Fruit fly (Drosophila melanogaster): ENCODE results near the gene CG4098.

CG4098 gene

dm6 chr3L:16640509-16641068 is 31.4 kb upstream of the CG4098 start:
- no peak for TF ChIP-seq h (optimal IDR thresholded peaks at IDR 0.05)

- TF ChIP-seq h (optimal IDR thresholded peaks at IDR 0.05) (no peak), Sin3A (optimal IDR thresholded peaks at IDR 0.05) (no peak), insv (optimal IDR thresholded peaks at IDR 0.05) (no peak), ttk (optimal IDR thresholded peaks at IDR 0.05) (no peak), Myc (optimal IDR thresholded peaks at IDR 0.05) (no peak), psq (optimal IDR thresholded peaks at IDR 0.05) (no peak)
Measured at dm6 chr3L:16638639-16639388, 29.7 kb upstream of the CG4098 start.

dm6 chr3L:16635566-16636210 is 26.5 kb upstream of the CG4098 start:
- no peak for TF ChIP-seq ttk (optimal IDR thresholded peaks at IDR 0.05)
- TF ChIP-seq h (optimal IDR thresholded peaks at IDR 0.05): no peak
- TF ChIP-seq Myc (optimal IDR thresholded peaks at IDR 0.05): no peak
- no peak for TF ChIP-seq psq (optimal IDR thresholded peaks at IDR 0.05)
- TF ChIP-seq insv (optimal IDR thresholded peaks at IDR 0.05): no peak
- TF ChIP-seq Sin3A (optimal IDR thresholded peaks at IDR 0.05): no peak

dm6 chr3L:16634529-16634928 is 25.4 kb upstream of the CG4098 start:
- no peak for TF ChIP-seq Myc (optimal IDR thresholded peaks at IDR 0.05)

- no peak for TF ChIP-seq insv (optimal IDR thresholded peaks at IDR 0.05)
- no peak for TF ChIP-seq Sin3A (optimal IDR thresholded peaks at IDR 0.05)
- TF ChIP-seq Myc (optimal IDR thresholded peaks at IDR 0.05): no peak
- no peak for TF ChIP-seq psq (optimal IDR thresholded peaks at IDR 0.05)
- no peak for TF ChIP-seq h (optimal IDR thresholded peaks at IDR 0.05)
- no peak for TF ChIP-seq ttk (optimal IDR thresholded peaks at IDR 0.05)
Measured at dm6 chr3L:16634091-16634490, 24.9 kb upstream of the CG4098 start.

- TF ChIP-seq ttk (optimal IDR thresholded peaks at IDR 0.05): no peak
- no peak for TF ChIP-seq Myc (optimal IDR thresholded peaks at IDR 0.05)
Measured at dm6 chr3L:16631844-16632537, 22.8 kb upstream of the CG4098 start.

dm6 chr3L:16629793-16630192 is 20.6 kb upstream of the CG4098 start:
- TF ChIP-seq Sin3A (optimal IDR thresholded peaks at IDR 0.05) (no peak), psq (optimal IDR thresholded peaks at IDR 0.05) (no peak), insv (optimal IDR thresholded peaks at IDR 0.05) (no peak), Myc (optimal IDR thresholded peaks at IDR 0.05) (no peak), h (optimal IDR thresholded peaks at IDR 0.05) (no peak), ttk (optimal IDR thresholded peaks at IDR 0.05) (no peak)

dm6 chr3L:16626199-16626598 is 17.1 kb upstream of the CG4098 start:
- TF ChIP-seq h (optimal IDR thresholded peaks at IDR 0.05) (no peak), psq (optimal IDR thresholded peaks at IDR 0.05) (no peak), insv (optimal IDR thresholded peaks at IDR 0.05) (no peak), Sin3A (optimal IDR thresholded peaks at IDR 0.05) (no peak), Myc (optimal IDR thresholded peaks at IDR 0.05) (no peak), ttk (optimal IDR thresholded peaks at IDR 0.05) (no peak)

dm6 chr3L:16615132-16615709 is 6.1 kb upstream of the CG4098 start, which contains the start of gene Mo25:
Gene Mo25 (minus strand): TSS chr3L:16615472.
- no peak for TF ChIP-seq Myc (optimal IDR thresholded peaks at IDR 0.05)
- no peak for TF ChIP-seq Sin3A (optimal IDR thresholded peaks at IDR 0.05)
- TF ChIP-seq psq (optimal IDR thresholded peaks at IDR 0.05): no peak
- TF ChIP-seq insv (optimal IDR thresholded peaks at IDR 0.05): no peak
- no peak for TF ChIP-seq ttk (optimal IDR thresholded peaks at IDR 0.05)
- no peak for TF ChIP-seq h (optimal IDR thresholded peaks at IDR 0.05)

- TF ChIP-seq insv (optimal IDR thresholded peaks at IDR 0.05) (no peak), Myc (optimal IDR thresholded peaks at IDR 0.05) (no peak), ttk (optimal IDR thresholded peaks at IDR 0.05) (no peak), h (optimal IDR thresholded peaks at IDR 0.05) (no peak)
Measured at dm6 chr3L:16612972-16613371, 3.8 kb upstream of the CG4098 start.

- TF ChIP-seq psq (optimal IDR thresholded peaks at IDR 0.05): no peak
- TF ChIP-seq Sin3A (optimal IDR thresholded peaks at IDR 0.05): no peak
- no peak for TF ChIP-seq h (optimal IDR thresholded peaks at IDR 0.05)
- TF ChIP-seq Myc (optimal IDR thresholded peaks at IDR 0.05): no peak
- TF ChIP-seq ttk (optimal IDR thresholded peaks at IDR 0.05): no peak
- no peak for TF ChIP-seq insv (optimal IDR thresholded peaks at IDR 0.05)
Measured at dm6 chr3L:16612152-16612551, 3.0 kb upstream of the CG4098 start, which contains the start of gene CG4101. Gene CG4101 (plus strand): TSS chr3L:16612486.

dm6 chr3L:16610201-16610600 is 1.1 kb upstream of the CG4098 start, which contains the start of gene Prosbeta6:
Gene Prosbeta6 (minus strand): TSS chr3L:16610418.
- TF ChIP-seq Myc (optimal IDR thresholded peaks at IDR 0.05) (no peak), Sin3A (optimal IDR thresholded peaks at IDR 0.05) (no peak), psq (optimal IDR thresholded peaks at IDR 0.05) (no peak), insv (optimal IDR thresholded peaks at IDR 0.05) (no peak), ttk (optimal IDR thresholded peaks at IDR 0.05) (no peak), h (optimal IDR thresholded peaks at IDR 0.05) (no peak)
